Worm (Caenorhabditis elegans) whole organism, early embryonic: ENCODE data around the gene dyf-2.

Source experiments
- B0310.2 ChIP-seq: sonication (generic microtip); optimal IDR thresholded peaks from 2 replicates; lab custom pipeline; 2016; ENCODE audit warnings: mild to moderate bottlenecking, missing genetic modification characterization, missing compliant biosample characterization
- aly-1 ChIP-seq: sonication (generic microtip); optimal IDR thresholded peaks from 2 replicates; lab custom pipeline; 2016; ENCODE audit warnings: missing genetic modification characterization, missing compliant biosample characterization
- ama-1 ChIP-seq: fragments of 150-350 bp; optimal IDR thresholded peaks from 2 replicates; lab custom pipeline; 2014
- flt-1 ChIP-seq: fragments of 200-800 bp; sonication (Bioruptor generic); IDR thresholded peaks from 2 replicates; pipeline ENCODE4 v1.3.6; 2022; ENCODE audit warnings: missing genetic modification characterization, missing compliant biosample characterization
- hmbx-1 ChIP-seq: sonication (generic microtip); optimal IDR thresholded peaks from 2 replicates; lab custom pipeline; 2016; ENCODE audit warnings: mild to moderate bottlenecking, missing genetic modification characterization, missing compliant biosample characterization
- hnd-1 ChIP-seq: sonication (generic microtip); optimal IDR thresholded peaks from 2 replicates; lab custom pipeline; 2016; ENCODE audit warnings: missing genetic modification characterization, missing compliant biosample characterization
- scrt-1 ChIP-seq: fragments of 200-800 bp; sonication (Bioruptor generic); IDR thresholded peaks from 2 replicates; pipeline ENCODE4 v1.3.6; 2022; ENCODE audit warnings: missing genetic modification characterization, missing compliant biosample characterization
- sea-1 ChIP-seq: fragments of 200-800 bp; sonication (Bioruptor generic); conservative IDR thresholded peaks from 2 replicates; pipeline ENCODE4 v1.3.6; 2022; ENCODE audit warnings: missing genetic modification characterization, missing compliant biosample characterization

ce11 chrIII:13716266-13716665 lies 30.0 kb upstream of the dyf-2 start:
- TF ChIP-seq hnd-1 (tag; lab: Kevin White, UChicago), result no peak
- no peak for TF ChIP-seq hmbx-1 (tag; lab: Kevin White, UChicago)
- no peak for TF ChIP-seq aly-1 (tag; lab: Kevin White, UChicago)
- TF ChIP-seq ama-1, result no peak
- TF ChIP-seq B0310.2, result no peak
- TF ChIP-seq scrt-1 (GFP tag; lab: Robert Waterston, UW), result no peak
- TF ChIP-seq flt-1 (GFP tag; lab: Robert Waterston, UW), result no peak
- no peak for TF ChIP-seq sea-1
